Worm (Caenorhabditis elegans) whole organism, midembryonic: ENCODE data around the gene srap-1.

ENCODE experiments used
- flt-1 ChIP-seq: fragments of 200-800 bp; sonication (Bioruptor generic); IDR thresholded peaks from 2 replicates; pipeline ENCODE4 v1.3.6; 2022; ENCODE audit warnings: missing genetic modification characterization, missing compliant biosample characterization
- med-1 ChIP-seq: sonication (generic microtip); optimal IDR thresholded peaks from 2 replicates; lab custom pipeline; 2017; ENCODE audit warnings: missing genetic modification characterization, mild to moderate bottlenecking, missing compliant biosample characterization, antibody characterized with exemption, missing genetic modification reagents; ENCODE audit not compliant: insufficient read depth
- ref-1 ChIP-seq: fragments of 200-800 bp; sonication (Bioruptor generic); conservative IDR thresholded peaks from 2 replicates; pipeline ENCODE4 v1.3.6; 2022; ENCODE audit warnings: missing genetic modification reagents, missing genetic modification characterization, missing compliant biosample characterization
- tab-1 ChIP-seq: fragments of 200-800 bp; sonication (Bioruptor generic); IDR thresholded peaks from 2 replicates; pipeline ENCODE4 v1.3.6; 2022; ENCODE audit warnings: missing genetic modification characterization, missing compliant biosample characterization
- ztf-29 ChIP-seq: fragments of 200-800 bp; sonication (Bioruptor generic); IDR thresholded peaks from 2 replicates; pipeline ENCODE4 v1.3.6; 2022; ENCODE audit warnings: missing genetic modification reagents, missing genetic modification characterization, missing compliant biosample characterization

ce11 chrII:11157660-11158059 lies 45.4 kb upstream of the srap-1 start:
- TF ChIP-seq ztf-29 (GFP tag; lab: Robert Waterston, UW) (peak; percentile 78), ref-1 (GFP tag; lab: Robert Waterston, UW) (peak; percentile 58; the same call in 1 of the 2 replicates), tab-1 (GFP tag; lab: Robert Waterston, UW) (peak; percentile 84), med-1 (GFP tag; lab: Kevin White, UChicago) (no peak), flt-1 (GFP tag; lab: Robert Waterston, UW) (peak; percentile 86)
